Fruit fly (Drosophila melanogaster) whole organism, larva: ENCODE measurements around the gene Slip1.

Source experiments
- noc ChIP-seq: fragments of 200-800 bp; sonication (Bioruptor generic); optimal IDR thresholded peaks from 3 replicates; lab custom pipeline; 2019; ENCODE audit warnings: missing biosample characterization, mild to moderate bottlenecking, missing genetic modification characterization, moderate library complexity

The Slip1 gene

dm6 chr4:701948-702347 lies 38.5 kb downstream of the Slip1 start:
- no peak for TF ChIP-seq noc (tag; lab: Kevin White, UChicago)

DNA sequence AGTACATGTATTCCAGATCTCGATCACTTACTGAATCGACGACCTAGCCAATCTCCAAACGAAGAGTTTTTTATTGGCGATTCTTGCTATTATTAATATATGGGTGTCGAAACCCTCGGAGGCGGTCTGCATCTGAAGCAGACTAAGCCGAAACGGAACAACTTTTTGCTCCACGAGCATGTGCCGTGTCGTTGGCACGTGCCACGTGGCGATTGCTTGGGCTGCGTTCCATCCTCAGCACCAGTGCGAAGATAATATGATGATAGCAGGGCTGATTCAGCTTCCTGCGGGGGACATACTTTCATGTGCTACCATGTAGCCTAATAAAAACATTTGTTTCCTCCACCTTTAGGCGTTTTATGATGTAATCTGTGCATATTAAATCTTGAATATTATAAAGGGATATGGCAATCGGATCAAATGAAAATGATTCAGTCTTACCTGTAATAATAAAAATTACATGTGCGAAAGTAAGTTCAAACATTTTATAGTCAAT lies 39.4 kb downstream of the Slip1 start:
- no peak for TF ChIP-seq noc (tag; lab: Kevin White, UChicago)

- no peak for TF ChIP-seq noc (tag; lab: Kevin White, UChicago)
Measured at dm6 chr4:703992-704690, 40.7 kb downstream of the Slip1 start.

DNA sequence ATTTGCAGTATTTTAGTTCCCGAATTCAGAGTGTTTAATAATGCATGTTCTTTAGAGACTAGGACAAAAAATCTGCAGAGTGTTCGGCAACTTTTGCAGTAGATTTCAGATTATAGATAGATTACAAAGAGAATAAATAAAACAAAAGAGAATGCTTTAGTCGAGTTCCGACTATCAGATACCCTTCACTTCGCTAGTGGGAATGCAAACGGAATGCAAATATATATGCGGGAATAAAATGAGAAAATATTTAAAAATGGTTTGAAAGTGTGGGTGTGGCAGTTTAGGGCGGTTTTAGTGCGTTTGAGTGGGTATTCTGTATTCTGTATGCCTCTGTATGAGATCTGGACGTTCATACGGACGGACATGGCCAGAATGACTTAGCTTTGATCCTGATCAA lies 43.4 kb downstream of the Slip1 start:
- TF ChIP-seq noc (tag; lab: Kevin White, UChicago) = no peak

DNA sequence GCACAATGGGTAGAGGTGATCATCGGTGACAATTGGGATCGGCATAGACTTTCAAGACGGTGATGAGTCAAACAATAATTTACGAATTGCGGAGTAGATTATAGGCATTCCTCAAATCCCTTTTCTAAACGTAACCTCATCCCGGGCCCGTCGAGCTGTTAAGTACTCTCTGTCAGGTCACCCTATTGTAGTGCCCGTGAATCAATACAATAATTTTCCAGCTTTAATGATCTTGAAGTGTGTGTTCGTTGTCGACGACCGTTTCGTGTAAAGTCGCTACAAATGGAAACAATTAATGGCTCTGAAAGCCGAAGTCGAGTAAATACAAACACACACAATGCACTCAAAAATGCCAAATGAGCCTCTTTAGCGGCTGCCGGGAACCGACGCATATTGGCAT lies 45.2 kb downstream of the Slip1 start:
- TF ChIP-seq noc (tag; lab: Kevin White, UChicago) = no peak

DNA sequence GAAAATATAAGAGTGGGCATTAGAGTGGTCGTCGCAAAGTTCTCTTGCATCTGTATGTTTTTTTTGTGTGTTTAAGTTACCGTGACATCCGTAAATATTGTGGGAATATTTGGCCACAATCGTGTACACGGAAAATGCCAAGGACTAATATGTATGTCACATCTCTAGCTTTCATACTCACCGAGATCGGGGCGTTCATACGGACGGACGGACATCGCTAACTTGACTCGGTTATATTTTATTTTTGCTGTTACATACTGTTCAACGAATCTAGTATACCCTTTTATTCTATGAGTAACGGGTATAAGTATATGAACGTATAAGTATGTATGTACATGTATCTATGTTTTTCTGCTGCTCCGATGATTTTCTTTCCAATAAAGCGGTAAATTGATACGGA lies 46.3 kb downstream of the Slip1 start:
- TF ChIP-seq noc (tag; lab: Kevin White, UChicago) = no peak

DNA sequence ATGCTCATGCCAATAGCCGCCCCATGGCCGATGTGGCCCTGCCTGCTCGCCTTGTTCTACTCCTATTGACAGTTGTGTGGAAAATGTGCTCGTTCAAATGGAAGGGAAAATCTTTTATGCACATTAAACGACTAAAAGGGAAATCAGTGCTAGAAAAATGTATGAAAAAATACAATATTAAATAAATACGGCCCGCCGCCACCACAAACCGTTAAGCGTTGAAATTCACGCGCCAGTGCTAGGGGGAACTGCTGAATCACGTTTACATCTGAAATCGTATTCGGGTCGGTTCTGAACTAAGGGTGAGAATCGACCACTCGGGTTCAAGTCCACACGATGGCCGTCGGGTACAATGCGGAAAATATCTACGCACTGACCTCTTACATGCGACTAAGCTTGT lies 49.5 kb downstream of the Slip1 start:
- no peak for TF ChIP-seq noc (tag; lab: Kevin White, UChicago)

- no peak for TF ChIP-seq noc (tag; lab: Kevin White, UChicago)
Measured at dm6 chr4:718614-719013, 55.2 kb downstream of the Slip1 start.
